Worm (Caenorhabditis elegans) whole organism, L3 larva: ENCODE measurements around the gene B0457.6.

Source experiments
- ama-1 ChIP-seq: fragments of 150-350 bp; optimal IDR thresholded peaks from 2 replicates; lab custom pipeline; 2018
- nhr-28 ChIP-seq: fragments of 150-350 bp; optimal IDR thresholded peaks from 2 replicates; lab custom pipeline; 2014; ENCODE audit warnings: missing biosample characterization, missing genetic modification characterization
- snpc-4 ChIP-seq: fragments of 150-350 bp; optimal IDR thresholded peaks from 2 replicates; lab custom pipeline; 2014; ENCODE audit warnings: missing biosample characterization, missing genetic modification characterization
- unc-39 ChIP-seq: sonication (generic microtip); optimal IDR thresholded peaks from 4 replicates; lab custom pipeline; 2017; ENCODE audit warnings: missing biosample characterization, missing genetic modification characterization
- ztf-4 ChIP-seq: fragments of 150-350 bp; optimal IDR thresholded peaks from 2 replicates; lab custom pipeline; 2014; ENCODE audit warnings: missing biosample characterization, missing genetic modification characterization

- TF ChIP-seq snpc-4 (tag; lab: Kevin White, UChicago) (no peak), ama-1 (no peak), unc-39 (tag; lab: Kevin White, UChicago) (no peak), nhr-28 (tag; lab: Kevin White, UChicago) (no peak), ztf-4 (tag; lab: Kevin White, UChicago) (no peak)
Observed at ce11 chrII:8938907-8939622, 16.8 kb downstream of the B0457.6 start.
